Worm (Caenorhabditis elegans): Measurements from ENCODE around the gene rgs-11.

- TF ChIP-seq K09A11.1 (tag; optimal IDR thresholded peaks at IDR 0.05; ENCODE audit: insufficient read depth) (no peak), ttx-3 (tag; optimal IDR thresholded peaks at IDR 0.05) (no peak), nhr-232 (tag; optimal IDR thresholded peaks at IDR 0.05) (no peak), tbx-2 (tag; optimal IDR thresholded peaks at IDR 0.05) (no peak)
Measured at ce11 chrX:14988160-14988559, 23.8 kb downstream of the rgs-11 start.
